Fruit fly (Drosophila melanogaster): ENCODE measurements around the gene hth.

Gene hth

dm6 chr3R:10547673-10548072 lies 91.7 kb downstream of the hth start:
- 0 out of 3 replicates have a peak, but pooled peaks have one; percentile 15 for TF ChIP-seq CG4496 (GFP tag; IDR thresholded peaks at IDR 0.05)
- TF ChIP-seq rn (GFP tag; IDR thresholded peaks at IDR 0.05), result no peak
- no peak for TF ChIP-seq EcR (GFP tag; optimal IDR thresholded peaks at IDR 0.05)
- TF ChIP-seq CG14655 (GFP tag; optimal IDR thresholded peaks at IDR 0.05), result no peak

- no peak for TF ChIP-seq CG13204 (GFP tag; optimal IDR thresholded peaks at IDR 0.05)
- no peak for TF ChIP-seq CG17806 (tag; optimal IDR thresholded peaks at IDR 0.05)
- peak; percentile 58 for TF ChIP-seq EcR (GFP tag; optimal IDR thresholded peaks at IDR 0.05)
- TF ChIP-seq CG32121 (GFP tag; IDR thresholded peaks at IDR 0.05), result no peak
- TF ChIP-seq rn (GFP tag; IDR thresholded peaks at IDR 0.05), result no peak
Measured at dm6 chr3R:10546283-10547113, 92.9 kb downstream of the hth start.

dm6 chr3R:10544103-10544502 lies 95.3 kb downstream of the hth start:
- TF ChIP-seq CG32121 (GFP tag; IDR thresholded peaks at IDR 0.05) (no peak), CG4496 (GFP tag; IDR thresholded peaks at IDR 0.05) (no peak), CG8159 (tag; optimal IDR thresholded peaks at IDR 0.05) (no peak), CG14655 (GFP tag; optimal IDR thresholded peaks at IDR 0.05) (no peak), CG15710 (tag; optimal IDR thresholded peaks at IDR 0.05) (no peak), fd96Ca (GFP tag; IDR thresholded peaks at IDR 0.05) (no peak), Pif1A (GFP tag; optimal IDR thresholded peaks at IDR 0.05) (no peak), CG10348 (GFP tag; IDR thresholded peaks at IDR 0.05) (no peak), Snoo (tag; optimal IDR thresholded peaks at IDR 0.05) (no peak), CG34367 (tag; optimal IDR thresholded peaks at IDR 0.05) (no peak), CG12605 (GFP tag; IDR thresholded peaks at IDR 0.05) (no peak), rn (GFP tag; IDR thresholded peaks at IDR 0.05) (no peak), Pif1B (GFP tag; optimal IDR thresholded peaks at IDR 0.05) (no peak), EcR (GFP tag; optimal IDR thresholded peaks at IDR 0.05) (no peak), Ets98B (GFP tag; IDR thresholded peaks at IDR 0.05) (no peak), D1 (tag; optimal IDR thresholded peaks at IDR 0.05) (no peak), CG17806 (tag; optimal IDR thresholded peaks at IDR 0.05) (no peak), CG13204 (GFP tag; optimal IDR thresholded peaks at IDR 0.05) (no peak), gl (tag; optimal IDR thresholded peaks at IDR 0.05) (no peak), CG8301 (tag; optimal IDR thresholded peaks at IDR 0.05) (no peak)

dm6 chr3R:10539586-10539990 lies 99.8 kb downstream of the hth start:
- TF ChIP-seq CG4496 (GFP tag; IDR thresholded peaks at IDR 0.05) (no peak), gl (tag; optimal IDR thresholded peaks at IDR 0.05) (peak; percentile 72), fd96Ca (GFP tag; IDR thresholded peaks at IDR 0.05) (no peak), CG34367 (tag; optimal IDR thresholded peaks at IDR 0.05) (peak; percentile 35), Ets98B (GFP tag; IDR thresholded peaks at IDR 0.05) (no peak), EcR (GFP tag; optimal IDR thresholded peaks at IDR 0.05) (peak; percentile 71), rn (GFP tag; IDR thresholded peaks at IDR 0.05) (no peak), CG15710 (tag; optimal IDR thresholded peaks at IDR 0.05) (peak; percentile 38), CG8159 (tag; optimal IDR thresholded peaks at IDR 0.05) (peak; percentile 39), CG32121 (GFP tag; IDR thresholded peaks at IDR 0.05) (no peak), CG13204 (GFP tag; optimal IDR thresholded peaks at IDR 0.05) (peak; percentile 16), CG17806 (tag; optimal IDR thresholded peaks at IDR 0.05) (peak; percentile 29)

dm6 chr3R:10538791-10539190 lies 100.6 kb downstream of the hth start:
- TF ChIP-seq Ets98B (GFP tag; IDR thresholded peaks at IDR 0.05) (no peak), Pif1B (GFP tag; optimal IDR thresholded peaks at IDR 0.05) (no peak), CG8159 (tag; optimal IDR thresholded peaks at IDR 0.05) (no peak)

dm6 chr3R:10537815-10538117 lies 101.6 kb downstream of the hth start:
- TF ChIP-seq CG34367 (tag; optimal IDR thresholded peaks at IDR 0.05), result no peak
- no peak for TF ChIP-seq CG14655 (GFP tag; optimal IDR thresholded peaks at IDR 0.05)
- no peak for TF ChIP-seq CG8159 (tag; optimal IDR thresholded peaks at IDR 0.05)

- TF ChIP-seq fd96Ca (GFP tag; IDR thresholded peaks at IDR 0.05) (0 out of 3 replicates have a peak, but pooled peaks have one; percentile 12), CG14655 (GFP tag; optimal IDR thresholded peaks at IDR 0.05) (peak; percentile 2), Ets98B (GFP tag; IDR thresholded peaks at IDR 0.05) (no peak)
Measured at dm6 chr3R:10537108-10537814, 102.1 kb downstream of the hth start.

Measured in whole organism, pupa.